Fruit fly (Drosophila melanogaster) whole organism, wandering third instar larva: ENCODE measurements around the gene CG4036.

ENCODE experiments used
- Abd-B ChIP-seq: fragments of >200 bp; optimal IDR thresholded peaks from 2 replicates; lab custom pipeline; 2017; ENCODE audit warnings: missing biosample characterization, missing genetic modification characterization
- CG32264 ChIP-seq: fragments of 200-800 bp; sonication (Bioruptor generic); optimal IDR thresholded peaks from 2 replicates; lab custom pipeline; 2016; ENCODE audit warnings: missing biosample characterization, missing genetic modification characterization
- CG9705 ChIP-seq: fragments of 200-800 bp; sonication (Bioruptor generic); optimal IDR thresholded peaks from 2 replicates; lab custom pipeline; 2018; ENCODE audit warnings: missing biosample characterization, mild to moderate bottlenecking, missing genetic modification characterization
- CrebA ChIP-seq: fragments of 200-800 bp; sonication (Bioruptor generic); optimal IDR thresholded peaks from 2 replicates; lab custom pipeline; 2016; ENCODE audit warnings: missing biosample characterization, mild to moderate bottlenecking, missing genetic modification characterization, borderline replicate concordance
- Dfd ChIP-seq: fragments of >200 bp; optimal IDR thresholded peaks from 2 replicates; lab custom pipeline; 2017; ENCODE audit warnings: missing biosample characterization, missing genetic modification characterization
- Dif ChIP-seq: fragments of 200-275, 200-300 bp; sonication (Bioruptor generic); optimal IDR thresholded peaks from 2 replicates; lab custom pipeline; 2018; ENCODE audit warnings: missing biosample characterization, missing genetic modification characterization; ENCODE audit not compliant: partially characterized antibody
- GATAd ChIP-seq: sonication (Bioruptor generic); optimal IDR thresholded peaks from 2 replicates; lab custom pipeline; 2016; ENCODE audit warnings: missing biosample characterization, missing genetic modification characterization
- Hnf4 ChIP-seq: fragments of 200-800 bp; sonication (Bioruptor generic); optimal IDR thresholded peaks from 2 replicates; lab custom pipeline; 2016; ENCODE audit warnings: missing biosample characterization, mild to moderate bottlenecking, missing genetic modification characterization
- Hr78 ChIP-seq: fragments of >200 bp; optimal IDR thresholded peaks from 2 replicates; lab custom pipeline; 2017; ENCODE audit warnings: missing biosample characterization, missing genetic modification characterization
- Mio ChIP-seq: sonication (Bioruptor generic); optimal IDR thresholded peaks from 2 replicates; lab custom pipeline; 2016; ENCODE audit warnings: missing biosample characterization, missing genetic modification characterization
- Myc ChIP-seq: fragments of >200 bp; optimal IDR thresholded peaks from 2 replicates; lab custom pipeline; 2017
- N ChIP-seq: fragments of >200 bp; optimal IDR thresholded peaks from 2 replicates; lab custom pipeline; 2018; ENCODE audit warnings: missing biosample characterization, missing external identifiers, missing genetic modification characterization
- OdsH ChIP-seq: fragments of 200-800 bp; sonication (Bioruptor generic); optimal IDR thresholded peaks from 2 replicates; lab custom pipeline; 2016; ENCODE audit warnings: missing biosample characterization, mild to moderate bottlenecking, missing genetic modification characterization
- Rel ChIP-seq, 2 experiments: fragments of 200-800 bp; sonication (Bioruptor generic) in 1 of 2; optimal IDR thresholded peaks; 2 replicates in 1 of 2; 3 replicates in 1 of 2; lab custom pipeline; 2016 to 2019; ENCODE audit warnings: mild to moderate bottlenecking in 2 of 2, missing biosample characterization in 2 of 2, missing genetic modification characterization in 2 of 2, moderate library complexity in 1 of 2
- Vsx2 ChIP-seq: fragments of 200-300, 225-300 bp; sonication (Bioruptor generic); optimal IDR thresholded peaks from 2 replicates; lab custom pipeline; 2018; ENCODE audit warnings: missing biosample characterization, missing genetic modification characterization; ENCODE audit not compliant: partially characterized antibody
- brk ChIP-seq: fragments of 200-800 bp; sonication (Bioruptor generic); optimal IDR thresholded peaks from 2 replicates; lab custom pipeline; 2016; ENCODE audit warnings: missing biosample characterization, mild to moderate bottlenecking, missing genetic modification characterization
- dl ChIP-seq, 2 experiments: fragments of 175-275, 200-275 bp in 1 of 2; fragments of 200-275 bp in 1 of 2; sonication (Bioruptor generic); optimal IDR thresholded peaks; lab custom pipeline; 2018; ENCODE audit warnings: mild to moderate bottlenecking in 2 of 2, missing biosample characterization in 2 of 2, missing genetic modification characterization in 2 of 2, moderate library complexity in 2 of 2; ENCODE audit not compliant: partially characterized antibody in 2 of 2, insufficient read depth in 1 of 2
- dmrt93B ChIP-seq: fragments of 200-800 bp; sonication (Bioruptor generic); optimal IDR thresholded peaks from 2 replicates; lab custom pipeline; 2018; ENCODE audit warnings: missing biosample characterization, mild to moderate bottlenecking, missing genetic modification characterization
- dsf ChIP-seq: sonication (Bioruptor generic); optimal IDR thresholded peaks from 2 replicates; lab custom pipeline; 2016; ENCODE audit warnings: missing biosample characterization, missing genetic modification characterization, borderline replicate concordance
- foxo ChIP-seq, 2 experiments: fragments of 200-800 bp; sonication (Bioruptor generic); optimal IDR thresholded peaks; 2 replicates in 1 of 2; 3 replicates in 1 of 2; lab custom pipeline; 2016 to 2017; ENCODE audit warnings: missing biosample characterization in 2 of 2, missing genetic modification characterization in 2 of 2
- fru ChIP-seq: fragments of 200-800 bp; sonication (Bioruptor generic); optimal IDR thresholded peaks from 3 replicates; lab custom pipeline; 2016; ENCODE audit warnings: missing biosample characterization, mild to moderate bottlenecking, missing genetic modification characterization
- h ChIP-seq: fragments of 200-800 bp; sonication (Bioruptor generic); optimal IDR thresholded peaks from 3 replicates; lab custom pipeline; 2016; ENCODE audit warnings: missing biosample characterization, mild to moderate bottlenecking, missing genetic modification characterization
- jim ChIP-seq: fragments of 175-275, 200-325 bp; sonication (Bioruptor generic); optimal IDR thresholded peaks from 2 replicates; lab custom pipeline; 2016; ENCODE audit warnings: missing biosample characterization, mild to moderate bottlenecking, missing genetic modification characterization
- lola ChIP-seq: fragments of >200 bp; optimal IDR thresholded peaks from 2 replicates; lab custom pipeline; 2017; ENCODE audit warnings: missing biosample characterization, missing genetic modification characterization
- pan ChIP-seq: fragments of >200 bp; optimal IDR thresholded peaks from 2 replicates; lab custom pipeline; 2017
- rgr ChIP-seq: fragments of 200-800 bp; sonication (Bioruptor generic); optimal IDR thresholded peaks from 3 replicates; lab custom pipeline; 2016; ENCODE audit warnings: missing biosample characterization, mild to moderate bottlenecking, missing genetic modification characterization
- sage ChIP-seq: fragments of 200-800 bp; sonication (Bioruptor generic); optimal IDR thresholded peaks from 2 replicates; lab custom pipeline; 2016; ENCODE audit warnings: missing biosample characterization, mild to moderate bottlenecking, missing genetic modification characterization
- sv ChIP-seq: fragments of 200-800 bp; sonication (Bioruptor generic); optimal IDR thresholded peaks from 3 replicates; lab custom pipeline; 2016; ENCODE audit warnings: missing biosample characterization, missing genetic modification characterization
- tai ChIP-seq: sonication (Bioruptor generic); optimal IDR thresholded peaks from 2 replicates; lab custom pipeline; 2016; ENCODE audit warnings: missing biosample characterization, missing genetic modification characterization
- usp ChIP-seq: fragments of >200 bp; optimal IDR thresholded peaks from 2 replicates; lab custom pipeline; 2017; ENCODE audit warnings: missing biosample characterization, missing genetic modification characterization
- woc ChIP-seq: sonication (Bioruptor generic); optimal IDR thresholded peaks from 2 replicates; lab custom pipeline; 2016; ENCODE audit warnings: missing biosample characterization, mild to moderate bottlenecking, missing genetic modification characterization

CG4036 gene

dm6 chr2L:9790535-9790992, at the start of gene CG4036:
CG4036 (plus strand) TSS chr2L:9790882.
- TF ChIP-seq Hnf4 (GFP tag; lab: Kevin White, UChicago) (peak; percentile 18), Myc (peak; percentile 46), Rel (GFP tag; optimal IDR thresholded peaks at IDR 0.05; lab: Kevin White, UChicago) (no peak), Rel (tag; optimal IDR thresholded peaks at IDR 0.05; lab: Kevin White, UChicago) (peak; percentile 29), fru (GFP tag; lab: Kevin White, UChicago) (no peak)

- TF ChIP-seq GATAd (GFP tag; lab: Kevin White, UChicago) (no peak), Dif (no peak), h (GFP tag; lab: Kevin White, UChicago) (no peak), N (GFP tag; lab: Kevin White, UChicago) (no peak), woc (GFP tag; lab: Kevin White, UChicago) (no peak), rgr (GFP tag; lab: Kevin White, UChicago) (no peak), CG32264 (no peak), Mio (GFP tag; lab: Kevin White, UChicago) (no peak), sv (GFP tag; lab: Kevin White, UChicago) (no peak), tai (no peak), foxo (GFP tag; optimal IDR thresholded peaks at IDR 0.05; lab: Kevin White, UChicago) (no peak), CrebA (GFP tag; lab: Kevin White, UChicago) (no peak), sage (GFP tag; lab: Kevin White, UChicago) (no peak), dmrt93B (GFP tag; lab: Kevin White, UChicago) (no peak), Hr78 (GFP tag; lab: Kevin White, UChicago) (no peak), CG9705 (GFP tag; lab: Kevin White, UChicago) (no peak), Myc (no peak)
Measured at dm6 chr2L:9743823-9744222, 46.9 kb upstream of the CG4036 start.

- TF ChIP-seq Myc (no peak), Vsx2 (no peak), rgr (GFP tag; lab: Kevin White, UChicago) (no peak), lola (GFP tag; lab: Kevin White, UChicago) (no peak), N (GFP tag; lab: Kevin White, UChicago) (no peak), woc (GFP tag; lab: Kevin White, UChicago) (no peak), usp (GFP tag; lab: Kevin White, UChicago) (no peak), Dfd (GFP tag; lab: Kevin White, UChicago) (no peak)
Measured at dm6 chr2L:9744634-9745033, 46.0 kb upstream of the CG4036 start.

dm6 chr2L:9746236-9747225, 44.2 kb upstream of the CG4036 start, which contains the start of gene Nckx30C:
Nckx30C (minus strand) TSS chr2L:9746495.
- TF ChIP-seq Dfd (GFP tag; lab: Kevin White, UChicago) (peak; percentile 41), Abd-B (no peak), Vsx2 (no peak), CG32264 (no peak)

dm6 chr2L:9749745-9750144, 40.9 kb upstream of the CG4036 start, which contains the start of gene Cyp4e3:
Cyp4e3 (minus strand) TSS chr2L:9750071.
- TF ChIP-seq foxo (GFP tag; optimal IDR thresholded peaks at IDR 0.05; lab: Kevin White, UChicago) = no peak

- no peak for TF ChIP-seq pan (lab: Kevin White, UChicago)
- peak; percentile 56 for TF ChIP-seq Dfd (GFP tag; lab: Kevin White, UChicago)
Measured at dm6 chr2L:9753357-9753756, 37.3 kb upstream of the CG4036 start.

- TF ChIP-seq GATAd (GFP tag; lab: Kevin White, UChicago) = no peak
- no peak for TF ChIP-seq dsf
- TF ChIP-seq lola (GFP tag; lab: Kevin White, UChicago) = no peak
- TF ChIP-seq foxo (GFP tag; optimal IDR thresholded peaks at IDR 0.05; lab: Kevin White, UChicago) = no peak
- TF ChIP-seq dl (GFP tag; optimal IDR thresholded peaks at IDR 0.05; lab: Kevin White, UChicago; ENCODE audit: insufficient read depth in 1 of 2, partially characterized antibody in 2 of 2) = no peak
- TF ChIP-seq sage (GFP tag; lab: Kevin White, UChicago) = no peak
- TF ChIP-seq Vsx2 = no peak
- no peak for TF ChIP-seq jim (GFP tag; lab: Kevin White, UChicago)
- no peak for TF ChIP-seq fru (GFP tag; lab: Kevin White, UChicago)
- no peak for TF ChIP-seq brk (GFP tag; lab: Kevin White, UChicago)
- TF ChIP-seq Dif = no peak
- TF ChIP-seq Mio (GFP tag; lab: Kevin White, UChicago) = no peak
- TF ChIP-seq Hr78 (GFP tag; lab: Kevin White, UChicago) = no peak
- no peak for TF ChIP-seq OdsH
- no peak for TF ChIP-seq dmrt93B (GFP tag; lab: Kevin White, UChicago)
- TF ChIP-seq h (GFP tag; lab: Kevin White, UChicago) = no peak
Measured at dm6 chr2L:9754817-9755216, 35.9 kb upstream of the CG4036 start.
